Worm (Caenorhabditis elegans) whole organism, early embryonic: ENCODE data around the gene ugt-30.
"Not testable (repeated sequence)": the region's sequence is repeated elsewhere in the genome, so short reads cannot be mapped to it uniquely, and the experiment has no call there.

Source experiments
- B0310.2 ChIP-seq: sonication (generic microtip); optimal IDR thresholded peaks from 2 replicates; lab custom pipeline; 2016; ENCODE audit warnings: mild to moderate bottlenecking, missing genetic modification characterization, missing compliant biosample characterization
- F13C5.2 ChIP-seq: sonication (generic microtip); optimal IDR thresholded peaks from 2 replicates; lab custom pipeline; 2017; ENCODE audit warnings: mild to moderate bottlenecking, missing genetic modification characterization, inconsistent platforms, missing compliant biosample characterization
- aly-1 ChIP-seq: sonication (generic microtip); optimal IDR thresholded peaks from 2 replicates; lab custom pipeline; 2016; ENCODE audit warnings: missing genetic modification characterization, missing compliant biosample characterization
- ama-1 ChIP-seq: fragments of 150-350 bp; optimal IDR thresholded peaks from 2 replicates; lab custom pipeline; 2014
- ceh-13 ChIP-seq: fragments of 200-800 bp; sonication (Bioruptor generic); optimal IDR thresholded peaks from 2 replicates; lab custom pipeline; 2018; ENCODE audit warnings: mild to moderate bottlenecking, missing genetic modification characterization, missing compliant biosample characterization
- ceh-36 ChIP-seq: sonication (generic microtip); optimal IDR thresholded peaks from 2 replicates; lab custom pipeline; 2016; ENCODE audit warnings: missing genetic modification characterization, inconsistent platforms, missing compliant biosample characterization
- ets-7 ChIP-seq: sonication (generic microtip); optimal IDR thresholded peaks from 2 replicates; lab custom pipeline; 2016; ENCODE audit warnings: missing genotype, missing genetic modification characterization, missing compliant biosample characterization
- flt-1 ChIP-seq: fragments of 200-800 bp; sonication (Bioruptor generic); IDR thresholded peaks from 2 replicates; pipeline ENCODE4 v1.3.6; 2022; ENCODE audit warnings: missing genetic modification characterization, missing compliant biosample characterization
- hmbx-1 ChIP-seq: sonication (generic microtip); optimal IDR thresholded peaks from 2 replicates; lab custom pipeline; 2016; ENCODE audit warnings: mild to moderate bottlenecking, missing genetic modification characterization, missing compliant biosample characterization
- hmg-4 ChIP-seq: fragments of 200-800 bp; sonication (Bioruptor generic); optimal IDR thresholded peaks from 2 replicates; lab custom pipeline; 2018; ENCODE audit warnings: mild to moderate bottlenecking, missing genetic modification characterization, missing compliant biosample characterization
- hnd-1 ChIP-seq: sonication (generic microtip); optimal IDR thresholded peaks from 2 replicates; lab custom pipeline; 2016; ENCODE audit warnings: missing genetic modification characterization, missing compliant biosample characterization
- pes-1 ChIP-seq: fragments of 200-800 bp; sonication (Bioruptor generic); IDR thresholded peaks from 2 replicates; pipeline ENCODE4 v1.3.6; 2022; ENCODE audit warnings: missing genetic modification reagents, missing genetic modification characterization, missing compliant biosample characterization
- scrt-1 ChIP-seq: fragments of 200-800 bp; sonication (Bioruptor generic); IDR thresholded peaks from 2 replicates; pipeline ENCODE4 v1.3.6; 2022; ENCODE audit warnings: missing genetic modification characterization, missing compliant biosample characterization
- sea-1 ChIP-seq: fragments of 200-800 bp; sonication (Bioruptor generic); conservative IDR thresholded peaks from 2 replicates; pipeline ENCODE4 v1.3.6; 2022; ENCODE audit warnings: missing genetic modification characterization, missing compliant biosample characterization
- tbx-11 ChIP-seq: fragments of 200-800 bp; sonication (Bioruptor generic); IDR thresholded peaks from 2 replicates; pipeline ENCODE4 v1.3.6; 2022; ENCODE audit warnings: missing genetic modification characterization, missing compliant biosample characterization
- tbx-37 ChIP-seq: fragments of 200-800 bp; sonication (Bioruptor generic); conservative IDR thresholded peaks from 2 replicates; pipeline ENCODE4 v1.3.6; 2022; ENCODE audit warnings: missing genetic modification reagents, missing genetic modification characterization, missing compliant biosample characterization
- tra-4 ChIP-seq: sonication (generic microtip); optimal IDR thresholded peaks from 2 replicates; lab custom pipeline; 2017; ENCODE audit warnings: missing genetic modification characterization, missing compliant biosample characterization

Gene ugt-30

ce11 chrV:15133812-15134211, 8.8 kb upstream of the ugt-30 start:
- TF ChIP-seq tra-4 (tag; lab: Kevin White, UChicago): no peak
- no peak for TF ChIP-seq flt-1 (GFP tag; lab: Robert Waterston, UW)
- TF ChIP-seq hmg-4 (GFP tag; lab: Kevin White, UChicago): no peak
- no peak for TF ChIP-seq F13C5.2 (tag; lab: Kevin White, UChicago)
- TF ChIP-seq hmbx-1: no peak

ce11 chrV:15132423-15132822, 7.4 kb upstream of the ugt-30 start, which contains the start of gene str-171:
TSS of gene str-171 (minus strand) at chrV:15132523.
- TF ChIP-seq aly-1 (tag; lab: Kevin White, UChicago) (no peak), B0310.2 (tag; lab: Kevin White, UChicago) (no peak), hmg-4 (GFP tag; lab: Kevin White, UChicago) (no peak), flt-1 (GFP tag; lab: Robert Waterston, UW) (no peak), tbx-37 (GFP tag; lab: Robert Waterston, UW) (no peak), hnd-1 (tag; lab: Kevin White, UChicago) (no peak), pes-1 (GFP tag; lab: Robert Waterston, UW) (no peak), F13C5.2 (tag; lab: Kevin White, UChicago) (no peak), sea-1 (GFP tag; lab: Robert Waterston, UW) (no peak), scrt-1 (GFP tag; lab: Robert Waterston, UW) (no peak), ceh-36 (tag; lab: Kevin White, UChicago) (no peak), tbx-11 (no peak), ets-7 (tag; lab: Kevin White, UChicago) (no peak), ama-1 (no peak), ceh-13 (GFP tag; lab: Kevin White, UChicago) (no peak), hmbx-1 (no peak), tra-4 (tag; lab: Kevin White, UChicago) (no peak)

- TF ChIP-seq aly-1 (tag; lab: Kevin White, UChicago): no peak
- no peak for TF ChIP-seq flt-1 (GFP tag; lab: Robert Waterston, UW)
- TF ChIP-seq ceh-13 (GFP tag; lab: Kevin White, UChicago): no peak
- TF ChIP-seq F13C5.2 (tag; lab: Kevin White, UChicago): no peak
- TF ChIP-seq hmg-4 (GFP tag; lab: Kevin White, UChicago): no peak
- no peak for TF ChIP-seq sea-1 (GFP tag; lab: Robert Waterston, UW)
- no peak for TF ChIP-seq hnd-1 (tag; lab: Kevin White, UChicago)
- TF ChIP-seq tbx-11: no peak
- no peak for TF ChIP-seq B0310.2 (tag; lab: Kevin White, UChicago)
- no peak for TF ChIP-seq pes-1 (GFP tag; lab: Robert Waterston, UW)
- no peak for TF ChIP-seq hmbx-1
- no peak for TF ChIP-seq ama-1
- no peak for TF ChIP-seq tbx-37 (GFP tag; lab: Robert Waterston, UW)
- no peak for TF ChIP-seq ceh-36 (tag; lab: Kevin White, UChicago)
These were observed 2.9 kb upstream of the ugt-30 start, which contains the start of gene srr-7 for ce11 chrV:15127955-15128354. TSS of gene srr-7 (plus strand) at chrV:15128255.

- TF ChIP-seq tbx-37 (GFP tag; lab: Robert Waterston, UW) (no peak), ets-7 (tag; lab: Kevin White, UChicago) (no peak), scrt-1 (GFP tag; lab: Robert Waterston, UW) (no peak), pes-1 (GFP tag; lab: Robert Waterston, UW) (no peak), ceh-36 (tag; lab: Kevin White, UChicago) (no peak), B0310.2 (tag; lab: Kevin White, UChicago) (no peak), hmbx-1 (no peak), ceh-13 (GFP tag; lab: Kevin White, UChicago) (no peak), tra-4 (tag; lab: Kevin White, UChicago) (no peak), tbx-11 (no peak), ama-1 (no peak)
These were observed 2.4 kb upstream of the ugt-30 start, which contains the start of gene srj-27 for ce11 chrV:15127413-15127812. TSS of gene srj-27 (minus strand) at chrV:15127513.

ce11 chrV:15119517-15119916, 5.5 kb downstream of the ugt-30 start, which contains the start of gene flor-1:
TSS of gene flor-1 (minus strand) at chrV:15119617.
- TF ChIP-seq ama-1: no peak
- no peak for TF ChIP-seq ets-7 (tag; lab: Kevin White, UChicago)
- no peak for TF ChIP-seq flt-1 (GFP tag; lab: Robert Waterston, UW)
- TF ChIP-seq ceh-13 (GFP tag; lab: Kevin White, UChicago): no peak
- no peak for TF ChIP-seq sea-1 (GFP tag; lab: Robert Waterston, UW)

ce11 chrV:15115968-15116367, 9.1 kb downstream of the ugt-30 start, which contains the start of gene T01G5.8:
TSS of gene T01G5.8 (plus strand) at chrV:15116268.
- not testable (repeated sequence) for TF ChIP-seq tbx-11; ama-1; flt-1 (GFP tag; lab: Robert Waterston, UW)

ce11 chrV:15113992-15114391, 11.1 kb downstream of the ugt-30 start, which contains the start of gene T01G5.6:
TSS of gene T01G5.6 (minus strand) at chrV:15114092.
- TF ChIP-seq F13C5.2 (tag; lab: Kevin White, UChicago) (no peak), tbx-37 (GFP tag; lab: Robert Waterston, UW) (no peak), pes-1 (GFP tag; lab: Robert Waterston, UW) (no peak), flt-1 (GFP tag; lab: Robert Waterston, UW) (no peak), scrt-1 (GFP tag; lab: Robert Waterston, UW) (no peak), B0310.2 (tag; lab: Kevin White, UChicago) (no peak), hmg-4 (GFP tag; lab: Kevin White, UChicago) (no peak), sea-1 (GFP tag; lab: Robert Waterston, UW) (no peak), aly-1 (tag; lab: Kevin White, UChicago) (no peak), hmbx-1 (no peak), ama-1 (no peak), ets-7 (tag; lab: Kevin White, UChicago) (no peak), tbx-11 (no peak), hnd-1 (tag; lab: Kevin White, UChicago) (no peak)
